Fruit fly (Drosophila melanogaster) whole organism, prepupa: ENCODE results near the gene CG33346.

Source experiments
- CG6854 ChIP-seq: fragments of 200-800 bp; sonication (Bioruptor generic); optimal IDR thresholded peaks from 2 replicates; lab custom pipeline; 2017; ENCODE audit warnings: missing biosample characterization, mild to moderate bottlenecking, missing genetic modification characterization
- Eip93F ChIP-seq: fragments of 200-800 bp; sonication (Bioruptor generic); optimal IDR thresholded peaks from 2 replicates; lab custom pipeline; 2016; ENCODE audit warnings: missing biosample characterization, mild to moderate bottlenecking, missing genetic modification characterization

DNA sequence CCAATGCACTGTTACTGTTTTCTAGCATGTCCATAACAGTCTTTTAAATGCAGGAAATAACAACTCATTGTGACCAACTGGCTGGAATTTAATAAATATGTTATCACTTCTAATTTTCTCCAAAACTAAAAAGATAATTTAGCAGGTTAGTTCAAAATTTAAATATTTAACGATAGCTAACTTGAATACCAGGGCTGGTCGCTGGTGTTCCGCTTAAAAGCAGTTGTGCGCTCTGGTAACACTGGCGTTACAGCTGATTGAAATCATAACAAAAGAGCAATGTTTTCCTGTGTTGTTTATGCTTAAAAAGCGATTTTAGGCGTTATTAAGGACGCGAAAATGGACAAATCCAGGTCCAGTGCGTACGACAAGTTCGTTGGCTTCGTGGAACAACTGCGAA lies 27.0 kb downstream of the CG33346 start, which contains the start of gene htt:
- TF ChIP-seq CG6854 (GFP tag; lab: Kevin White, UChicago) = no peak
- no peak for TF ChIP-seq Eip93F (GFP tag; lab: Kevin White, UChicago)
